Worm (Caenorhabditis elegans): ENCODE measurements around the gene ergi-3.

Gene ergi-3

ce11 chrX:15616443-15616842 is at the start of gene ergi-3:
TSS of gene ergi-3 (minus strand) at chrX:15616753.
- TF ChIP-seq dao-5 (tag; optimal IDR thresholded peaks at IDR 0.05) (no peak), W03F9.2 (tag; optimal IDR thresholded peaks at IDR 0.05) (peak; percentile 77)

- TF ChIP-seq W03F9.2 (tag; optimal IDR thresholded peaks at IDR 0.05) = no peak
- no peak for TF ChIP-seq dao-5 (tag; optimal IDR thresholded peaks at IDR 0.05)
- no peak for TF ChIP-seq him-1 (tag; optimal IDR thresholded peaks at IDR 0.05)
Observed at ce11 chrX:15663740-15664139, 47.2 kb upstream of the ergi-3 start.

- TF ChIP-seq dao-5 (tag; optimal IDR thresholded peaks at IDR 0.05) (no peak), him-1 (tag; optimal IDR thresholded peaks at IDR 0.05) (no peak), W03F9.2 (tag; optimal IDR thresholded peaks at IDR 0.05) (no peak)
Observed at ce11 chrX:15659561-15659960, 43.0 kb upstream of the ergi-3 start.

ce11 chrX:15657773-15658172 is 41.2 kb upstream of the ergi-3 start:
- no peak for TF ChIP-seq him-1 (tag; optimal IDR thresholded peaks at IDR 0.05)
- TF ChIP-seq dao-5 (tag; optimal IDR thresholded peaks at IDR 0.05) = no peak
- TF ChIP-seq W03F9.2 (tag; optimal IDR thresholded peaks at IDR 0.05) = no peak

- TF ChIP-seq W03F9.2 (tag; optimal IDR thresholded peaks at IDR 0.05) (no peak), him-1 (tag; optimal IDR thresholded peaks at IDR 0.05) (no peak), dao-5 (tag; optimal IDR thresholded peaks at IDR 0.05) (no peak)
Observed at ce11 chrX:15655623-15656022, 39.1 kb upstream of the ergi-3 start.

ce11 chrX:15654969-15655368 is 38.4 kb upstream of the ergi-3 start:
- TF ChIP-seq him-1 (tag; optimal IDR thresholded peaks at IDR 0.05) = no peak
- TF ChIP-seq W03F9.2 (tag; optimal IDR thresholded peaks at IDR 0.05) = no peak
- no peak for TF ChIP-seq dao-5 (tag; optimal IDR thresholded peaks at IDR 0.05)

ce11 chrX:15653196-15653595 is 36.6 kb upstream of the ergi-3 start:
- TF ChIP-seq him-1 (tag; optimal IDR thresholded peaks at IDR 0.05) = no peak
- TF ChIP-seq dao-5 (tag; optimal IDR thresholded peaks at IDR 0.05) = no peak
- no peak for TF ChIP-seq W03F9.2 (tag; optimal IDR thresholded peaks at IDR 0.05)

ce11 chrX:15650919-15651420 is 34.4 kb upstream of the ergi-3 start, which contains the start of gene F59D12.3:
TSS of gene F59D12.3 (minus strand) at chrX:15650969.
- TF ChIP-seq dao-5 (tag; optimal IDR thresholded peaks at IDR 0.05) = no peak
- no peak for TF ChIP-seq W03F9.2 (tag; optimal IDR thresholded peaks at IDR 0.05)
- TF ChIP-seq him-1 (tag; optimal IDR thresholded peaks at IDR 0.05) = no peak

- TF ChIP-seq dao-5 (tag; optimal IDR thresholded peaks at IDR 0.05) (no peak), W03F9.2 (tag; optimal IDR thresholded peaks at IDR 0.05) (no peak), him-1 (tag; optimal IDR thresholded peaks at IDR 0.05) (no peak)
Observed at ce11 chrX:15650428-15650827, 33.9 kb upstream of the ergi-3 start.

- TF ChIP-seq dao-5 (tag; optimal IDR thresholded peaks at IDR 0.05) = no peak
- TF ChIP-seq W03F9.2 (tag; optimal IDR thresholded peaks at IDR 0.05) = no peak
- no peak for TF ChIP-seq him-1 (tag; optimal IDR thresholded peaks at IDR 0.05)
Observed at ce11 chrX:15647276-15647675, 30.7 kb upstream of the ergi-3 start, which contains the start of gene F59D12.5. TSS of gene F59D12.5 (minus strand) at chrX:15647369.

ce11 chrX:15642638-15643037 is 26.1 kb upstream of the ergi-3 start, which contains the start of gene H08J19.1:
TSS of gene H08J19.1 (plus strand) at chrX:15642938.
- TF ChIP-seq him-1 (tag; optimal IDR thresholded peaks at IDR 0.05) = no peak
- TF ChIP-seq W03F9.2 (tag; optimal IDR thresholded peaks at IDR 0.05) = no peak
- no peak for TF ChIP-seq dao-5 (tag; optimal IDR thresholded peaks at IDR 0.05)

- TF ChIP-seq W03F9.2 (tag; optimal IDR thresholded peaks at IDR 0.05) (no peak), him-1 (tag; optimal IDR thresholded peaks at IDR 0.05) (no peak), dao-5 (tag; optimal IDR thresholded peaks at IDR 0.05) (no peak)
Observed at ce11 chrX:15641380-15641779, 24.8 kb upstream of the ergi-3 start.

ce11 chrX:15640603-15641002 is 24.1 kb upstream of the ergi-3 start, which contains the start of gene K09E9.7:
TSS of gene K09E9.7 (plus strand) at chrX:15640903.
- TF ChIP-seq him-1 (tag; optimal IDR thresholded peaks at IDR 0.05) (no peak), dao-5 (tag; optimal IDR thresholded peaks at IDR 0.05) (no peak), W03F9.2 (tag; optimal IDR thresholded peaks at IDR 0.05) (no peak)

- TF ChIP-seq dao-5 (tag; optimal IDR thresholded peaks at IDR 0.05) = no peak
- peak; percentile 57 for TF ChIP-seq him-1 (tag; optimal IDR thresholded peaks at IDR 0.05)
Observed at ce11 chrX:15633964-15634363, 17.4 kb upstream of the ergi-3 start.

- TF ChIP-seq W03F9.2 (tag; optimal IDR thresholded peaks at IDR 0.05) = no peak
- no peak for TF ChIP-seq him-1 (tag; optimal IDR thresholded peaks at IDR 0.05)
- no peak for TF ChIP-seq dao-5 (tag; optimal IDR thresholded peaks at IDR 0.05)
Observed at ce11 chrX:15630790-15631204, 14.2 kb upstream of the ergi-3 start.

Data from whole organism, L4/young adult.